Worm (Caenorhabditis elegans) whole organism, L1 larva: Measurements from ENCODE around the gene F54H5.5.
A peak's percentile ranks its signal among the peaks of the same experiment; 100 is the strongest.

Experiments used
- C04F5.9 ChIP-seq: sonication (generic microtip); optimal IDR thresholded peaks from 2 replicates; lab custom pipeline; 2016; ENCODE audit warnings: missing genetic modification characterization, missing compliant biosample characterization
- C16A3.4 ChIP-seq: fragments of 150-350 bp; optimal IDR thresholded peaks from 2 replicates; lab custom pipeline; 2014; ENCODE audit warnings: missing biosample characterization, missing genetic modification characterization
- aly-2 ChIP-seq: fragments of 150-350 bp; optimal IDR thresholded peaks from 2 replicates; lab custom pipeline; 2014; ENCODE audit warnings: missing biosample characterization, missing genetic modification characterization
- ama-1 ChIP-seq: fragments of 150-350 bp; optimal IDR thresholded peaks from 2 replicates; lab custom pipeline; 2014
- ceh-82 ChIP-seq, 3 experiments: fragments of 150-350 bp in 1 of 3; sonication (generic microtip) in 2 of 3; optimal IDR thresholded peaks; 2 replicates each; lab custom pipeline; 2014 to 2017; ENCODE audit warnings: missing biosample characterization in 3 of 3, missing genetic modification characterization in 3 of 3
- efl-1 ChIP-seq, 4 experiments: fragments of 150-350 bp; optimal IDR thresholded peaks in 3 of 4; peaks in 1 of 4; 1 replicate in 1 of 4; 2 replicates in 3 of 4; lab custom pipeline; 2014; ENCODE audit warnings: missing biosample characterization in 2 of 4, missing genetic modification characterization in 2 of 4, missing genetic modification reagents in 2 of 4
- elt-2 ChIP-seq: sonication (generic microtip); optimal IDR thresholded peaks from 2 replicates; lab custom pipeline; 2016; ENCODE audit warnings: missing genetic modification characterization, mild to moderate bottlenecking, inconsistent platforms, missing compliant biosample characterization, missing genetic modification reagents
- ets-5 ChIP-seq: fragments of 200-800 bp; sonication (Bioruptor generic); IDR thresholded peaks from 2 replicates; pipeline ENCODE4 v1.3.6; 2022; ENCODE audit warnings: missing genetic modification characterization, missing compliant biosample characterization
- fkh-4 ChIP-seq: sonication (generic microtip); optimal IDR thresholded peaks from 2 replicates; lab custom pipeline; 2016; ENCODE audit warnings: missing compliant biosample characterization, missing genetic modification characterization, borderline replicate concordance
- fkh-8 ChIP-seq: sonication (generic microtip); optimal IDR thresholded peaks from 2 replicates; lab custom pipeline; 2016; ENCODE audit warnings: mild to moderate bottlenecking, missing genetic modification characterization, missing compliant biosample characterization
- hlh-17 ChIP-seq: fragments of 200-800 bp; sonication (Bioruptor generic); optimal IDR thresholded peaks from 2 replicates; lab custom pipeline; 2018; ENCODE audit warnings: missing genetic modification characterization, mild to moderate bottlenecking, missing compliant biosample characterization, moderate library complexity, borderline replicate concordance
- isw-1 ChIP-seq: fragments of 200-800 bp; sonication (Bioruptor generic); IDR thresholded peaks from 2 replicates; pipeline ENCODE4 v1.3.6; 2022; ENCODE audit warnings: missing genetic modification characterization, missing compliant biosample characterization
- jun-1 ChIP-seq: fragments of 150-350 bp; optimal IDR thresholded peaks from 2 replicates; lab custom pipeline; 2014; ENCODE audit warnings: missing biosample characterization, missing genetic modification reagents, missing genetic modification characterization
- lin-14 ChIP-seq: fragments of 200-800 bp; sonication (Bioruptor generic); optimal IDR thresholded peaks from 2 replicates; lab custom pipeline; 2018; ENCODE audit warnings: mild to moderate bottlenecking, missing genetic modification characterization, moderate library complexity, missing compliant biosample characterization
- lin-15B ChIP-seq: fragments of 150-350 bp; sonication (generic microtip); optimal IDR thresholded peaks from 3 replicates; lab custom pipeline; 2014; ENCODE audit warnings: missing biosample characterization, missing genetic modification characterization
- lsy-2 ChIP-seq, 2 experiments: fragments of 150-350 bp; optimal IDR thresholded peaks; 2 replicates each; lab custom pipeline; 2014; ENCODE audit warnings: missing biosample characterization in 2 of 2, missing genetic modification characterization in 2 of 2
- mep-1 ChIP-seq: fragments of 150-350 bp; optimal IDR thresholded peaks from 2 replicates; lab custom pipeline; 2014; ENCODE audit warnings: missing biosample characterization, missing genetic modification characterization
- nhr-20 ChIP-seq: sonication (generic microtip); optimal IDR thresholded peaks from 2 replicates; lab custom pipeline; 2016; ENCODE audit warnings: mild to moderate bottlenecking, missing genetic modification characterization, missing compliant biosample characterization
- nhr-237 ChIP-seq: fragments of 150-350 bp; optimal IDR thresholded peaks from 2 replicates; lab custom pipeline; 2014; ENCODE audit warnings: missing biosample characterization, missing genetic modification characterization
- nhr-47 ChIP-seq: sonication (generic microtip); optimal IDR thresholded peaks from 2 replicates; lab custom pipeline; 2016; ENCODE audit warnings: mild to moderate bottlenecking, missing genetic modification characterization, moderate library complexity, missing compliant biosample characterization
- nhr-71 ChIP-seq: sonication (generic microtip); optimal IDR thresholded peaks from 2 replicates; lab custom pipeline; 2016; ENCODE audit warnings: mild to moderate bottlenecking, missing genetic modification characterization, moderate library complexity, missing compliant biosample characterization
- nhr-76 ChIP-seq: sonication (generic microtip); optimal IDR thresholded peaks from 2 replicates; lab custom pipeline; 2017; ENCODE audit warnings: missing biosample characterization, missing genetic modification characterization
- nhr-77 ChIP-seq: fragments of 150-350 bp; optimal IDR thresholded peaks from 2 replicates; lab custom pipeline; 2014; ENCODE audit warnings: missing biosample characterization, missing genetic modification characterization
- nhr-85 ChIP-seq: sonication (generic microtip); peaks from one replicate; lab custom pipeline; 2016; ENCODE audit warnings: missing genetic modification characterization, inconsistent platforms, missing compliant biosample characterization
- nhr-90 ChIP-seq: sonication (generic microtip); optimal IDR thresholded peaks from 2 replicates; lab custom pipeline; 2016; ENCODE audit warnings: mild to moderate bottlenecking, missing genetic modification characterization, missing compliant biosample characterization; ENCODE audit not compliant: poor library complexity
- pag-3 ChIP-seq: sonication (generic microtip); optimal IDR thresholded peaks from 2 replicates; lab custom pipeline; 2017; ENCODE audit warnings: missing genetic modification characterization, mild to moderate bottlenecking, missing compliant biosample characterization, antibody characterized with exemption, borderline replicate concordance; ENCODE audit not compliant: insufficient read depth
- snu-23 ChIP-seq: sonication (generic microtip); optimal IDR thresholded peaks from 2 replicates; lab custom pipeline; 2016; ENCODE audit warnings: missing genetic modification characterization, missing compliant biosample characterization
- sup-37 ChIP-seq: fragments of 200-800 bp; sonication (Bioruptor generic); optimal IDR thresholded peaks from 2 replicates; lab custom pipeline; 2018; ENCODE audit warnings: mild to moderate bottlenecking, missing genetic modification characterization, missing compliant biosample characterization
- tbx-2 ChIP-seq: sonication (generic microtip); optimal IDR thresholded peaks from 2 replicates; lab custom pipeline; 2016; ENCODE audit warnings: missing genetic modification characterization, missing compliant biosample characterization
- ztf-11 ChIP-seq, 2 experiments: sonication (generic microtip); optimal IDR thresholded peaks; 2 replicates each; lab custom pipeline; 2016 to 2017; ENCODE audit warnings: missing genetic modification characterization in 2 of 2, missing biosample characterization in 1 of 2, missing compliant biosample characterization in 1 of 2

F54H5.5 gene

ce11 chrII:6588605-6589292, 38.3 kb downstream of the F54H5.5 start, which contains the start of gene icd-1 (continued):
- TF ChIP-seq fkh-4 (tag; lab: Kevin White, UChicago) = peak; percentile 66
- peak; percentile 98 for TF ChIP-seq lin-14
- TF ChIP-seq mep-1 (tag; lab: Kevin White, UChicago) = peak; percentile 94
- TF ChIP-seq efl-1 (optimal IDR thresholded peaks at IDR 0.05; lab: Kevin White, UChicago) = peak; percentile 93 to 96
- TF ChIP-seq efl-1 (GFP tag; optimal IDR thresholded peaks at IDR 0.05 in 1 of 2; lab: Kevin White, UChicago) = peak; percentile 73 to 98
- peak; percentile 93 for TF ChIP-seq nhr-237 (tag; lab: Kevin White, UChicago)
- peak; percentile 99 for TF ChIP-seq nhr-85 (tag; lab: Kevin White, UChicago)
- TF ChIP-seq C16A3.4 = peak; percentile 92
- peak; percentile 94 for TF ChIP-seq jun-1
- TF ChIP-seq pag-3 (tag; lab: Kevin White, UChicago) = no peak
- peak; percentile 96 for TF ChIP-seq isw-1 (GFP tag; lab: Robert Waterston, UW)

- TF ChIP-seq fkh-8 = no peak
- TF ChIP-seq pag-3 (tag; lab: Kevin White, UChicago) = no peak
- no peak for TF ChIP-seq lin-14
- peak in 1 of 3 experiments; percentile 16 for TF ChIP-seq ceh-82 (tag; optimal IDR thresholded peaks at IDR 0.05; lab: Kevin White, UChicago)
- peak; percentile 75 for TF ChIP-seq aly-2 (tag; lab: Kevin White, UChicago)
- peak; percentile 39 for TF ChIP-seq nhr-90 (tag; lab: Kevin White, UChicago)
- peak; percentile 30 for TF ChIP-seq elt-2
- peak in 1 of 2 experiments; percentile 15 for TF ChIP-seq lsy-2 (tag; optimal IDR thresholded peaks at IDR 0.05; lab: Kevin White, UChicago)
- peak; percentile 11 for TF ChIP-seq nhr-71 (tag; lab: Kevin White, UChicago)
- TF ChIP-seq ztf-11 (tag; optimal IDR thresholded peaks at IDR 0.05; lab: Kevin White, UChicago) = peak in 1 of 2 experiments; percentile 3
- TF ChIP-seq ama-1 (lab: Kevin White, UChicago) = peak; percentile 62
- TF ChIP-seq nhr-85 (tag; lab: Kevin White, UChicago) = peak; percentile 24
- peak; percentile 1 for TF ChIP-seq nhr-20 (tag; lab: Kevin White, UChicago)
- TF ChIP-seq nhr-76 = no peak
- TF ChIP-seq snu-23 (GFP tag; lab: Kevin White, UChicago) = peak; percentile 32
Measured at ce11 chrII:6587264-6587870, 39.7 kb downstream of the F54H5.5 start, which contains the start of gene C56C10.7. Gene C56C10.7 (minus strand): TSS chrII:6587575.

ce11 chrII:6582758-6583157, 44.3 kb downstream of the F54H5.5 start, which contains the start of gene C56C10.4:
Gene C56C10.4 (plus strand): TSS chrII:6583058.
- TF ChIP-seq lin-15B (tag; lab: Kevin White, UChicago) = no peak
- no peak for TF ChIP-seq nhr-85 (tag; lab: Kevin White, UChicago)
- TF ChIP-seq ets-5 (GFP tag; lab: Robert Waterston, UW) = no peak
- TF ChIP-seq tbx-2 = no peak
- no peak for TF ChIP-seq hlh-17 (GFP tag; lab: Kevin White, UChicago)
- TF ChIP-seq isw-1 (GFP tag; lab: Robert Waterston, UW) = no peak
- no peak for TF ChIP-seq nhr-77 (tag; lab: Kevin White, UChicago)
- no peak for TF ChIP-seq snu-23 (GFP tag; lab: Kevin White, UChicago)
- no peak for TF ChIP-seq nhr-71 (tag; lab: Kevin White, UChicago)
- TF ChIP-seq pag-3 (tag; lab: Kevin White, UChicago) = no peak
- TF ChIP-seq sup-37 (GFP tag; lab: Kevin White, UChicago) = no peak
- TF ChIP-seq nhr-47 (tag; lab: Kevin White, UChicago) = no peak
- TF ChIP-seq, all 84 proteins: peak for 0

ce11 chrII:6581236-6581635, 45.8 kb downstream of the F54H5.5 start, which contains the start of gene C56C10.6:
Gene C56C10.6 (minus strand): TSS chrII:6581336.
- TF ChIP-seq efl-1 (optimal IDR thresholded peaks at IDR 0.05; lab: Kevin White, UChicago) = no peak
- TF ChIP-seq efl-1 (GFP tag; optimal IDR thresholded peaks at IDR 0.05 in 1 of 2; lab: Kevin White, UChicago) = peak in 1 of 2 experiments; percentile 28
- TF ChIP-seq C04F5.9 (tag; lab: Kevin White, UChicago) = no peak
- TF ChIP-seq C16A3.4 = no peak
- TF ChIP-seq, all 84 proteins: peak for 1
